Worm (Caenorhabditis elegans) whole organism, midembryonic: ENCODE data around the gene F49H6.12.

Experiments used
- flt-1 ChIP-seq: fragments of 200-800 bp; sonication (Bioruptor generic); IDR thresholded peaks from 2 replicates; pipeline ENCODE4 v1.3.6; 2022; ENCODE audit warnings: missing genetic modification characterization, missing compliant biosample characterization
- med-1 ChIP-seq: sonication (generic microtip); optimal IDR thresholded peaks from 2 replicates; lab custom pipeline; 2017; ENCODE audit warnings: missing genetic modification characterization, mild to moderate bottlenecking, missing compliant biosample characterization, antibody characterized with exemption, missing genetic modification reagents; ENCODE audit not compliant: insufficient read depth
- tab-1 ChIP-seq: fragments of 200-800 bp; sonication (Bioruptor generic); IDR thresholded peaks from 2 replicates; pipeline ENCODE4 v1.3.6; 2022; ENCODE audit warnings: missing genetic modification characterization, missing compliant biosample characterization

- no peak for TF ChIP-seq flt-1
- no peak for TF ChIP-seq tab-1 (GFP tag; lab: Robert Waterston, UW)
- no peak for TF ChIP-seq med-1 (GFP tag; lab: Kevin White, UChicago)
Measured at ce11 chrV:17030430-17030829, 9.2 kb upstream of the F49H6.12 start.
